Worm (Caenorhabditis elegans) whole organism, L4 larva: Measurements from ENCODE around the gene C42D4.13.

Source experiments
- F10B5.3 ChIP-seq: sonication (generic microtip); optimal IDR thresholded peaks from 2 replicates; lab custom pipeline; 2016; ENCODE audit warnings: mild to moderate bottlenecking, missing genetic modification characterization, missing compliant biosample characterization
- F37D6.2 ChIP-seq: sonication (generic microtip); optimal IDR thresholded peaks from 2 replicates; lab custom pipeline; 2016; ENCODE audit warnings: mild to moderate bottlenecking, missing genetic modification characterization, missing compliant biosample characterization
- Y105C5A.15 ChIP-seq: fragments of 200-800 bp; sonication (Bioruptor generic); IDR thresholded peaks from 2 replicates; pipeline ENCODE4 v1.3.6; 2022; ENCODE audit warnings: missing genetic modification characterization, missing compliant biosample characterization
- ZK546.5 ChIP-seq, 2 experiments: sonication (generic microtip); optimal IDR thresholded peaks; 2 replicates each; lab custom pipeline; 2017; ENCODE audit warnings: missing biosample characterization in 2 of 2, missing genetic modification characterization in 2 of 2
- aha-1 ChIP-seq: fragments of 150-350 bp; peaks from one replicate; lab custom pipeline; 2014; ENCODE audit warnings: missing biosample characterization, missing genetic modification characterization
- aly-2 ChIP-seq: sonication (generic microtip); optimal IDR thresholded peaks from 2 replicates; lab custom pipeline; 2018; ENCODE audit warnings: missing biosample characterization, missing genetic modification characterization
- ama-1 ChIP-seq: fragments of 150-350 bp; optimal IDR thresholded peaks from 2 replicates; lab custom pipeline; 2014; ENCODE audit warnings: inconsistent platforms, mixed read lengths
- arid-1 ChIP-seq: fragments of 200-800 bp; sonication (Bioruptor generic); conservative IDR thresholded peaks from 2 replicates; pipeline ENCODE4 v1.3.6; 2022; ENCODE audit warnings: missing genetic modification reagents, missing genetic modification characterization, missing compliant biosample characterization
- ceh-28 ChIP-seq: fragments of 150-350 bp; optimal IDR thresholded peaks from 2 replicates; lab custom pipeline; 2014; ENCODE audit warnings: missing biosample characterization, missing genetic modification reagents, missing genetic modification characterization
- ceh-82 ChIP-seq: sonication (generic microtip); optimal IDR thresholded peaks from 2 replicates; lab custom pipeline; 2017; ENCODE audit warnings: missing biosample characterization, missing genetic modification characterization
- ces-1 ChIP-seq: fragments of 150-350 bp; sonication (generic microtip); optimal IDR thresholded peaks from 4 replicates; lab custom pipeline; 2014; ENCODE audit warnings: missing biosample characterization, missing genetic modification reagents, missing genetic modification characterization
- cey-2 ChIP-seq: sonication (generic microtip); optimal IDR thresholded peaks from 3 replicates; lab custom pipeline; 2017; ENCODE audit warnings: missing genetic modification characterization, mild to moderate bottlenecking, missing compliant biosample characterization, antibody characterized with exemption, borderline replicate concordance; ENCODE audit not compliant: insufficient read depth
- ctbp-1 ChIP-seq: fragments of 200-800 bp; sonication (Bioruptor generic); IDR thresholded peaks from 2 replicates; pipeline ENCODE4 v1.3.6; 2022; ENCODE audit warnings: missing genetic modification reagents, missing genetic modification characterization, missing compliant biosample characterization
- daf-16 ChIP-seq, 3 experiments: sonication (generic microtip); optimal IDR thresholded peaks; 2 replicates each; lab custom pipeline; 2016 to 2017; ENCODE audit warnings: missing genetic modification characterization in 3 of 3, missing genetic modification reagents in 3 of 3, mild to moderate bottlenecking in 2 of 3, missing compliant biosample characterization in 2 of 3, missing biosample characterization in 1 of 3, moderate library complexity in 1 of 3
- daf-19 ChIP-seq: fragments of 200-800 bp; sonication (Bioruptor generic); conservative IDR thresholded peaks from 2 replicates; pipeline ENCODE4 v1.3.6; 2022; ENCODE audit warnings: missing genetic modification characterization, missing compliant biosample characterization
- hlh-30 ChIP-seq: sonication (generic microtip); optimal IDR thresholded peaks from 2 replicates; lab custom pipeline; 2017; ENCODE audit warnings: antibody characterized with exemption, mild to moderate bottlenecking, missing genetic modification characterization, missing compliant biosample characterization; ENCODE audit not compliant: insufficient read depth
- jun-1 ChIP-seq: fragments of 150-350 bp; optimal IDR thresholded peaks from 2 replicates; lab custom pipeline; 2014; ENCODE audit warnings: missing biosample characterization, missing genetic modification reagents, missing genetic modification characterization
- lin-1 ChIP-seq: fragments of 200-800 bp; sonication (Bioruptor generic); IDR thresholded peaks from 2 replicates; pipeline ENCODE4 v1.3.6; 2022; ENCODE audit warnings: missing genetic modification reagents, missing genetic modification characterization, missing compliant biosample characterization
- lin-13 ChIP-seq: fragments of 150-350 bp; optimal IDR thresholded peaks from 2 replicates; lab custom pipeline; 2014; ENCODE audit warnings: missing biosample characterization, missing genetic modification reagents, missing genetic modification characterization
- lsy-2 ChIP-seq, 2 experiments: fragments of 150-350 bp in 1 of 2; sonication (generic microtip) in 1 of 2; optimal IDR thresholded peaks; 2 replicates each; lab custom pipeline; 2014 to 2017; ENCODE audit warnings: missing biosample characterization in 2 of 2, missing genetic modification characterization in 2 of 2
- madf-5 ChIP-seq, 2 experiments: fragments of 200-800 bp; sonication (Bioruptor generic); IDR thresholded peaks; 2 replicates each; pipeline ENCODE4 v1.3.6; 2022; ENCODE audit warnings: missing compliant biosample characterization in 2 of 2, missing genetic modification characterization in 2 of 2
- mep-1 ChIP-seq: fragments of 150-350 bp; sonication (generic microtip); optimal IDR thresholded peaks from 3 replicates; lab custom pipeline; 2014; ENCODE audit warnings: missing biosample characterization, missing genetic modification characterization
- mes-2 ChIP-seq: sonication (generic microtip); optimal IDR thresholded peaks from 2 replicates; lab custom pipeline; 2016; ENCODE audit warnings: missing genotype, mild to moderate bottlenecking, missing genetic modification characterization, missing compliant biosample characterization; ENCODE audit not compliant: poor library complexity, severe bottlenecking
- mxl-2 ChIP-seq: fragments of 200-800 bp; sonication (Bioruptor generic); conservative IDR thresholded peaks from 2 replicates; pipeline ENCODE4 v1.3.6; 2022; ENCODE audit warnings: missing genetic modification reagents, missing genetic modification characterization, missing compliant biosample characterization
- mxl-3 ChIP-seq: fragments of 200-800 bp; sonication (Bioruptor generic); optimal IDR thresholded peaks from 2 replicates; lab custom pipeline; 2018; ENCODE audit warnings: mild to moderate bottlenecking, missing genetic modification characterization, missing compliant biosample characterization
- nhr-111 ChIP-seq: fragments of 200-800 bp; sonication (Bioruptor generic); optimal IDR thresholded peaks from 2 replicates; lab custom pipeline; 2018; ENCODE audit warnings: mild to moderate bottlenecking, missing genetic modification characterization, missing compliant biosample characterization
- nhr-25 ChIP-seq: sonication (generic microtip); optimal IDR thresholded peaks from 2 replicates; lab custom pipeline; 2017; ENCODE audit warnings: missing genetic modification characterization, mild to moderate bottlenecking, missing compliant biosample characterization, antibody characterized with exemption, moderate library complexity, borderline replicate concordance; ENCODE audit not compliant: insufficient read depth
- nhr-28 ChIP-seq: fragments of 150-350 bp; optimal IDR thresholded peaks from 2 replicates; lab custom pipeline; 2014; ENCODE audit warnings: missing biosample characterization, missing genetic modification characterization
- nhr-42 ChIP-seq: fragments of 200-800 bp; sonication (Bioruptor generic); IDR thresholded peaks from 2 replicates; pipeline ENCODE4 v1.3.6; 2022; ENCODE audit warnings: missing genetic modification characterization, missing compliant biosample characterization
- nhr-48 ChIP-seq: sonication (generic microtip); optimal IDR thresholded peaks from 2 replicates; lab custom pipeline; 2016; ENCODE audit warnings: mild to moderate bottlenecking, missing genetic modification characterization, missing compliant biosample characterization
- nhr-77 ChIP-seq: fragments of 150-350 bp; optimal IDR thresholded peaks from 2 replicates; lab custom pipeline; 2014; ENCODE audit warnings: missing biosample characterization, missing genetic modification characterization
- saeg-2 ChIP-seq: fragments of 200-800 bp; sonication (Bioruptor generic); IDR thresholded peaks from 2 replicates; pipeline ENCODE4 v1.3.6; 2022; ENCODE audit warnings: missing genetic modification reagents, missing genetic modification characterization, missing compliant biosample characterization
- sdz-12 ChIP-seq: fragments of 200-800 bp; sonication (Bioruptor generic); optimal IDR thresholded peaks from 2 replicates; lab custom pipeline; 2018; ENCODE audit warnings: mild to moderate bottlenecking, missing genetic modification characterization, missing compliant biosample characterization
- set-16 ChIP-seq: fragments of 200-800 bp; sonication (Bioruptor generic); IDR thresholded peaks from 2 replicates; pipeline ENCODE4 v1.3.6; 2022; ENCODE audit warnings: missing genetic modification reagents, missing genetic modification characterization, missing compliant biosample characterization
- spr-3 ChIP-seq: fragments of 200-800 bp; sonication (Bioruptor generic); optimal IDR thresholded peaks from 2 replicates; lab custom pipeline; 2018; ENCODE audit warnings: mild to moderate bottlenecking, missing genetic modification characterization, missing compliant biosample characterization
- vab-7 ChIP-seq: fragments of 200-800 bp; sonication (Bioruptor generic); IDR thresholded peaks from 2 replicates; pipeline ENCODE4 v1.3.6; 2022; ENCODE audit warnings: missing genetic modification reagents, missing genetic modification characterization, missing compliant biosample characterization
- zfp-3 ChIP-seq: fragments of 200-800 bp; sonication (Bioruptor generic); conservative IDR thresholded peaks from 2 replicates; pipeline ENCODE4 v1.3.6; 2022; ENCODE audit warnings: missing genetic modification reagents, missing genetic modification characterization, missing compliant biosample characterization
- zip-11 ChIP-seq: fragments of 200-800 bp; sonication (Bioruptor generic); IDR thresholded peaks from 2 replicates; pipeline ENCODE4 v1.3.6; 2022; ENCODE audit warnings: missing genetic modification characterization, missing compliant biosample characterization

Gene C42D4.13

DNA sequence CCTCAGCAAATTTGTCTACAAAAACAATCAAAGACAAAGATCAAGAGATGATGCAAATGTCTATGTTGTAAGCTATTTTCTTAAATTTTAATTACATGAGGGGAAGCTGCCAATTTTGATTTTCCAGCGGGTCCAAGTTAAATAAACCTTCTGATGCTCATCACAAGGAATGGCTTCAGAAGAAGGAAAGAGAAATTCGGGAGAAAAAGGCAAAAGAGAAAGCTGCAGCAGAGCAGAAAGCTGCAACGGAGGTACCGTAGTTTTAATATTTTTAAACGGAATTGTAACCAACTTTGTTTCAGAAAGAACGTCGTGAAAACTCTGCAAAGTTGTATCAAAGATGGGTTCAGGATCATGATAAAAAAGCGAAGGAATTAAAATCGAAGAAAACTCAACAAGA, 29.8 kb downstream of the C42D4.13 start:
- TF ChIP-seq F10B5.3 (tag; lab: Kevin White, UChicago): no peak
- no peak for TF ChIP-seq saeg-2
- TF ChIP-seq aha-1: peak; percentile 94

ce11 chrIV:7156356-7156755, 31.6 kb downstream of the C42D4.13 start, which contains the start of gene maph-9:
Gene maph-9 (plus strand): TSS chrIV:7156628.
- no peak for TF ChIP-seq Y105C5A.15
- no peak for TF ChIP-seq daf-16 (GFP tag; optimal IDR thresholded peaks at IDR 0.05; lab: Kevin White, UChicago)
- no peak for TF ChIP-seq daf-16 (tag; optimal IDR thresholded peaks at IDR 0.05; lab: Kevin White, UChicago)
- no peak for TF ChIP-seq set-16 (GFP tag; lab: Robert Waterston, UW)
- no peak for TF ChIP-seq aly-2 (tag; lab: Kevin White, UChicago)
- TF ChIP-seq aha-1: peak; percentile 67
- no peak for TF ChIP-seq cey-2 (tag; lab: Kevin White, UChicago)
- TF ChIP-seq nhr-77: no peak
- no peak for TF ChIP-seq ceh-28

ce11 chrIV:7154356-7154755, 33.6 kb downstream of the C42D4.13 start, which contains the start of gene C34D4.2:
Gene C34D4.2 (plus strand): TSS chrIV:7154656.
- TF ChIP-seq sdz-12 (GFP tag; lab: Kevin White, UChicago) (no peak), jun-1 (tag; lab: Kevin White, UChicago) (no peak)

- TF ChIP-seq daf-19 (GFP tag; lab: Robert Waterston, UW): no peak
- TF ChIP-seq aha-1: peak; percentile 10
- TF ChIP-seq nhr-48 (tag; lab: Kevin White, UChicago): no peak
- no peak for TF ChIP-seq mxl-2 (GFP tag; lab: Robert Waterston, UW)
- TF ChIP-seq jun-1 (tag; lab: Kevin White, UChicago): no peak
- TF ChIP-seq, all 104 proteins: peak for 1
Measured at ce11 chrIV:7153362-7153761, 34.6 kb downstream of the C42D4.13 start, which contains the start of gene C34D4.3. Gene C34D4.3 (plus strand): TSS chrIV:7153662.

DNA sequence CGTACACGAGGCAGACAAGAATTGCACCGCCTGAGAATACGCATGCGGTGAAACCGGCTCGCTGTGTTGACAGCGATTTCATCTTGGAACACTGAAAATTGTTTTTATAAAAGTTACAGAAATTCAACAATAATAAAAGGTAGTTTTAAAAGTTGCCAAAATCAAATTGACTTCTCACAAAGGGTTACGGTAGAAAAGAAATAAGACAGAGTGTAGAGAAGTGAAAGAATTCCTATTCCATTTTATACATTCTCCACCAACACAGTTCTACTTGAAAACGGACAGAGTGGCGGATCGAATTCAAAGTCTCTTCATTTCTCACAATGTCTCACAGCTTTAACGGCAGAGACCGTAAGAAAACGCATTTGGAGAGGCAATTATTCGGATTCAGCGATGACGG, 35.5 kb downstream of the C42D4.13 start, which contains the start of gene col-113:
Gene col-113 (minus strand): TSS at position 101 of the 400 bp plus-strand sequence.
- no peak for TF ChIP-seq ama-1 (lab: Kevin White, UChicago)
- TF ChIP-seq ctbp-1 (GFP tag; lab: Robert Waterston, UW): no peak
- no peak for TF ChIP-seq ceh-82 (tag; lab: Kevin White, UChicago)
- no peak for TF ChIP-seq vab-7 (GFP tag; lab: Robert Waterston, UW)
- TF ChIP-seq daf-16 (GFP tag; optimal IDR thresholded peaks at IDR 0.05; lab: Kevin White, UChicago): no peak
- TF ChIP-seq daf-16 (tag; optimal IDR thresholded peaks at IDR 0.05; lab: Kevin White, UChicago): no peak
- TF ChIP-seq zip-11 (GFP tag; lab: Robert Waterston, UW): no peak
- no peak for TF ChIP-seq nhr-111 (GFP tag; lab: Kevin White, UChicago)
- no peak for TF ChIP-seq ces-1 (GFP tag; lab: Kevin White, UChicago)
- TF ChIP-seq zfp-3 (GFP tag; lab: Robert Waterston, UW): no peak
- TF ChIP-seq, all 104 proteins: peak for 0

DNA sequence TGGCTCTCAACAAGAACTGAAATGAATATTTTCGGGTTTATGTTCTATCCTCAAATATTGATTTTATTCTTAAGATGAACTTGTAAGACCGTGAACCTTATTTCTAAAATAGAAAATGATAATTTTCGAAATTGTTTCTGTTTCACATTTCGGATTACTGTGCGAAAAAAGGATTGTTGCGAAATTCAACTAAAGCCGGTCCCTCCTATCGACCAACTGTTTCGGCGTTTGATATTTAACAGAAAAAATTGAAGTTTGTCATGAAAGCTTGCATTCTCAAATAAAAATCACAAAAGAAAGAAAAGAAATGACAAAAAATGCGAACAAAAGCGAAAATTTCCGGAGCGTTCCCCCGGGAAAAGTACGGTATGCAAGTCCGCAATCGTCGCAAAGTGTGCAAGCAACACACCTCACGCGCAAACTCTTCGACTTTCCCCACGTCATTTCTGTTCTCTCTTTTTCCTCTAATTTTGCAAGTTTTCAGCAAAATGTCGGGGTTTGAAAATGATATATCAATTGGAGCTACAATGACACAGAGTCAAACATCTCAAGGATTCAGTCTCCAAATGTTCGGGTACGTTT, 38.8 kb downstream of the C42D4.13 start, which contains the start of gene C34D4.4:
Gene C34D4.4 (plus strand): TSS at position 342 of the 582 bp plus-strand sequence.
- no peak for TF ChIP-seq nhr-77
- no peak for TF ChIP-seq mxl-3 (GFP tag; lab: Kevin White, UChicago)
- peak; percentile 41 for TF ChIP-seq mep-1 (tag; lab: Kevin White, UChicago)
- TF ChIP-seq mes-2 (tag; lab: Kevin White, UChicago): peak; percentile 52
- TF ChIP-seq F37D6.2: no peak
- no peak for TF ChIP-seq spr-3 (GFP tag; lab: Kevin White, UChicago)
- peak; percentile 56 for TF ChIP-seq aha-1
- TF ChIP-seq nhr-42 (GFP tag; lab: Robert Waterston, UW): no peak
- no peak for TF ChIP-seq daf-16 (GFP tag; optimal IDR thresholded peaks at IDR 0.05; lab: Kevin White, UChicago)
- peak; percentile 10 for TF ChIP-seq daf-16 (tag; optimal IDR thresholded peaks at IDR 0.05; lab: Kevin White, UChicago)
- no peak for TF ChIP-seq set-16 (GFP tag; lab: Robert Waterston, UW)
- no peak for TF ChIP-seq ZK546.5 (tag; optimal IDR thresholded peaks at IDR 0.05; lab: Kevin White, UChicago)
- TF ChIP-seq madf-5 (GFP tag; IDR thresholded peaks at IDR 0.05; lab: Robert Waterston, UW): no peak
- TF ChIP-seq nhr-25: no peak
- TF ChIP-seq lsy-2 (tag; optimal IDR thresholded peaks at IDR 0.05; lab: Kevin White, UChicago): peak; percentile 44 to 96
- TF ChIP-seq lin-1 (GFP tag; lab: Robert Waterston, UW): no peak
- peak; percentile 46 for TF ChIP-seq ama-1 (lab: Kevin White, UChicago)
- no peak for TF ChIP-seq jun-1 (tag; lab: Kevin White, UChicago)
- peak; percentile 1 for TF ChIP-seq hlh-30
- peak; percentile 5 for TF ChIP-seq nhr-28 (tag; lab: Kevin White, UChicago)
- TF ChIP-seq arid-1: 0 out of 2 replicates have a peak, but pooled peaks have one; percentile 37
- peak; percentile 27 for TF ChIP-seq lin-13 (GFP tag; lab: Kevin White, UChicago)
